Worm (Caenorhabditis elegans) whole organism, young adult: ENCODE data around the gene czw-1.

Experiments
- B0019.2 ChIP-seq: fragments of 200-800 bp; sonication (Bioruptor generic); conservative IDR thresholded peaks from 2 replicates; pipeline ENCODE4 v1.3.6; 2022; ENCODE audit warnings: missing genetic modification reagents, missing genetic modification characterization, missing compliant biosample characterization
- B0336.3 ChIP-seq: fragments of 200-800 bp; sonication (Bioruptor generic); IDR thresholded peaks from 2 replicates; pipeline ENCODE4 v1.3.6; 2022; ENCODE audit warnings: missing genetic modification characterization, missing compliant biosample characterization
- C06A6.2 ChIP-seq: fragments of 200-800 bp; sonication (Bioruptor generic); conservative IDR thresholded peaks from 2 replicates; pipeline ENCODE4 v1.3.6; 2022; ENCODE audit warnings: missing genetic modification characterization, missing compliant biosample characterization
- C17E4.6 ChIP-seq: fragments of 200-800 bp; sonication (Bioruptor generic); IDR thresholded peaks from 2 replicates; pipeline ENCODE4 v1.3.6; 2022; ENCODE audit warnings: missing genetic modification reagents, missing genetic modification characterization, missing compliant biosample characterization
- D2030.7 ChIP-seq: fragments of 200-800 bp; sonication (Bioruptor generic); IDR thresholded peaks from 2 replicates; pipeline ENCODE4 v1.3.6; 2022; ENCODE audit warnings: missing genetic modification reagents, missing genetic modification characterization, missing compliant biosample characterization
- F33H1.4 ChIP-seq: fragments of 200-800 bp; sonication (Bioruptor generic); IDR thresholded peaks from 2 replicates; pipeline ENCODE4 v1.3.6; 2022; ENCODE audit warnings: missing genetic modification reagents, missing genetic modification characterization, missing compliant biosample characterization
- F39B2.1 ChIP-seq: fragments of 200-800 bp; sonication (Bioruptor generic); IDR thresholded peaks from 2 replicates; pipeline ENCODE4 v1.3.6; 2022; ENCODE audit warnings: missing genetic modification reagents, missing genetic modification characterization, missing compliant biosample characterization
- F49E8.2 ChIP-seq: sonication (generic microtip); optimal IDR thresholded peaks from 3 replicates; lab custom pipeline; 2017; ENCODE audit warnings: missing genetic modification characterization, mild to moderate bottlenecking, missing compliant biosample characterization, antibody characterized with exemption, moderate library complexity; ENCODE audit not compliant: insufficient read depth
- F55B11.4 ChIP-seq: sonication (generic microtip); optimal IDR thresholded peaks from 2 replicates; lab custom pipeline; 2016; ENCODE audit warnings: missing compliant biosample characterization, missing genetic modification characterization, borderline replicate concordance; ENCODE audit not compliant: insufficient read depth
- F57C9.4 ChIP-seq: sonication (generic microtip); optimal IDR thresholded peaks from 2 replicates; lab custom pipeline; 2017; ENCODE audit warnings: mild to moderate bottlenecking, missing genetic modification characterization, missing compliant biosample characterization
- T07F8.4 ChIP-seq: sonication (generic microtip); optimal IDR thresholded peaks from 2 replicates; lab custom pipeline; 2016; ENCODE audit warnings: mild to moderate bottlenecking, missing genetic modification characterization, moderate library complexity, missing compliant biosample characterization
- T26A5.8 ChIP-seq: sonication (generic microtip); optimal IDR thresholded peaks from 2 replicates; lab custom pipeline; 2016; ENCODE audit warnings: missing genetic modification characterization, missing compliant biosample characterization
- Y53F4B.3 ChIP-seq: fragments of 200-800 bp; sonication (Bioruptor generic); IDR thresholded peaks from 2 replicates; pipeline ENCODE4 v1.3.6; 2022; ENCODE audit warnings: missing genetic modification reagents, missing genetic modification characterization, missing compliant biosample characterization
- Y95B8A.8 ChIP-seq: fragments of 200-800 bp; sonication (Bioruptor generic); IDR thresholded peaks from 2 replicates; pipeline ENCODE4 v1.3.6; 2022; ENCODE audit warnings: missing genetic modification reagents, missing genetic modification characterization, missing compliant biosample characterization
- aptf-2 ChIP-seq: fragments of 200-800 bp; sonication (Bioruptor generic); conservative IDR thresholded peaks from 2 replicates; pipeline ENCODE4 v1.3.6; 2022; ENCODE audit warnings: missing genetic modification reagents, missing genetic modification characterization, missing compliant biosample characterization
- bed-1 ChIP-seq: fragments of 200-800 bp; sonication (Bioruptor generic); IDR thresholded peaks from 2 replicates; pipeline ENCODE4 v1.3.6; 2022; ENCODE audit warnings: missing genetic modification reagents, missing genetic modification characterization, missing compliant biosample characterization
- cebp-1 ChIP-seq, 2 experiments: fragments of 200-800 bp in 1 of 2; sonication (Bioruptor generic) in 1 of 2; sonication (generic microtip) in 1 of 2; IDR thresholded peaks in 1 of 2; optimal IDR thresholded peaks in 1 of 2; 2 replicates each; pipeline versions ENCODE4 v1.3.6 to Lab custom; 2017 to 2022; ENCODE audit warnings: missing compliant biosample characterization in 2 of 2, missing genetic modification characterization in 2 of 2, mild to moderate bottlenecking in 1 of 2, missing genetic modification reagents in 1 of 2, moderate library complexity in 1 of 2
- ceh-27 ChIP-seq: fragments of 200-800 bp; sonication (Bioruptor generic); optimal IDR thresholded peaks from 2 replicates; lab custom pipeline; 2018; ENCODE audit warnings: mild to moderate bottlenecking, missing genetic modification characterization, moderate library complexity, missing compliant biosample characterization
- ceh-91 ChIP-seq: fragments of 200-800 bp; sonication (Bioruptor generic); IDR thresholded peaks from 2 replicates; pipeline ENCODE4 v1.3.6; 2022; ENCODE audit warnings: missing genetic modification reagents, missing genetic modification characterization, missing compliant biosample characterization
- dox-1 ChIP-seq: fragments of 200-800 bp; sonication (Bioruptor generic); IDR thresholded peaks from 2 replicates; pipeline ENCODE4 v1.3.6; 2022; ENCODE audit warnings: missing genetic modification reagents, missing genetic modification characterization, missing compliant biosample characterization
- dpl-1 ChIP-seq: fragments of 150-350 bp; optimal IDR thresholded peaks from 2 replicates; lab custom pipeline; 2014; ENCODE audit warnings: missing biosample characterization, missing genetic modification reagents, missing genetic modification characterization
- efl-1 ChIP-seq: fragments of 150-350 bp; optimal IDR thresholded peaks from 2 replicates; lab custom pipeline; 2014; ENCODE audit warnings: missing biosample characterization, missing genetic modification reagents, missing genetic modification characterization
- ekl-4 ChIP-seq: fragments of 200-800 bp; sonication (Bioruptor generic); IDR thresholded peaks from 2 replicates; pipeline ENCODE4 v1.3.6; 2022; ENCODE audit warnings: missing genetic modification reagents, missing genetic modification characterization, missing compliant biosample characterization
- fkh-3 ChIP-seq: sonication (generic microtip); optimal IDR thresholded peaks from 2 replicates; lab custom pipeline; 2016; ENCODE audit warnings: mild to moderate bottlenecking, missing genetic modification characterization, missing compliant biosample characterization
- him-1 ChIP-seq: sonication (generic microtip); optimal IDR thresholded peaks from 2 replicates; lab custom pipeline; 2016; ENCODE audit warnings: missing genotype, missing genetic modification reagents, missing genetic modification characterization, missing compliant biosample characterization
- hmg-1.2 ChIP-seq: fragments of 200-800 bp; sonication (Bioruptor generic); IDR thresholded peaks from 2 replicates; pipeline ENCODE4 v1.3.6; 2022; ENCODE audit warnings: missing genetic modification reagents, missing genetic modification characterization, missing compliant biosample characterization
- hrde-1 ChIP-seq: sonication (generic microtip); optimal IDR thresholded peaks from 2 replicates; lab custom pipeline; 2016; ENCODE audit warnings: missing genetic modification characterization, mild to moderate bottlenecking, missing compliant biosample characterization, moderate library complexity, missing genotype, missing genetic modification reagents, borderline replicate concordance
- hsf-1 ChIP-seq: fragments of 200-800 bp; sonication (Bioruptor generic); IDR thresholded peaks from 2 replicates; pipeline ENCODE4 v1.3.6; 2022; ENCODE audit warnings: missing genetic modification reagents, missing genetic modification characterization, missing compliant biosample characterization
- lin-54 ChIP-seq: fragments of 200-800 bp; sonication (Bioruptor generic); optimal IDR thresholded peaks from 2 replicates; lab custom pipeline; 2018; ENCODE audit warnings: mild to moderate bottlenecking, missing genetic modification characterization, missing compliant biosample characterization
- lsl-1 ChIP-seq: fragments of 200-800 bp; sonication (Bioruptor generic); optimal IDR thresholded peaks from 2 replicates; lab custom pipeline; 2018; ENCODE audit warnings: mild to moderate bottlenecking, missing genetic modification characterization, moderate library complexity, missing compliant biosample characterization
- madf-10 ChIP-seq: sonication (generic microtip); optimal IDR thresholded peaks from 2 replicates; lab custom pipeline; 2016; ENCODE audit warnings: mild to moderate bottlenecking, missing genetic modification characterization, missing compliant biosample characterization
- madf-3 ChIP-seq: fragments of 200-800 bp; sonication (Bioruptor generic); IDR thresholded peaks from 2 replicates; pipeline ENCODE4 v1.3.6; 2022; ENCODE audit warnings: missing genetic modification reagents, missing genetic modification characterization, missing compliant biosample characterization
- madf-8 ChIP-seq: fragments of 200-800 bp; sonication (Bioruptor generic); conservative IDR thresholded peaks from 2 replicates; pipeline ENCODE4 v1.3.6; 2022; ENCODE audit warnings: missing genetic modification reagents, missing genetic modification characterization, missing compliant biosample characterization
- nhr-179 ChIP-seq: sonication (generic microtip); optimal IDR thresholded peaks from 2 replicates; lab custom pipeline; 2016; ENCODE audit warnings: mild to moderate bottlenecking, missing genetic modification characterization, missing compliant biosample characterization
- nhr-80 ChIP-seq: sonication (generic microtip); optimal IDR thresholded peaks from 2 replicates; lab custom pipeline; 2016; ENCODE audit warnings: missing genetic modification characterization, missing compliant biosample characterization
- pbrm-1 ChIP-seq: fragments of 200-800 bp; sonication (Bioruptor generic); IDR thresholded peaks from 2 replicates; pipeline ENCODE4 v1.3.6; 2022; ENCODE audit warnings: missing genetic modification reagents, missing genetic modification characterization, missing compliant biosample characterization
- sea-2 ChIP-seq: fragments of 200-800 bp; sonication (Bioruptor generic); IDR thresholded peaks from 2 replicates; pipeline ENCODE4 v1.3.6; 2022; ENCODE audit warnings: missing genetic modification characterization, missing compliant biosample characterization
- snpc-1.3 ChIP-seq: sonication (generic microtip); optimal IDR thresholded peaks from 2 replicates; lab custom pipeline; 2017; ENCODE audit warnings: missing genetic modification characterization, mild to moderate bottlenecking, missing compliant biosample characterization, antibody characterized with exemption, moderate library complexity, missing genotype, missing genetic modification reagents; ENCODE audit not compliant: insufficient read depth
- snpc-3.4 ChIP-seq: sonication (generic microtip); optimal IDR thresholded peaks from 2 replicates; lab custom pipeline; 2017; ENCODE audit warnings: missing genetic modification characterization, mild to moderate bottlenecking, missing compliant biosample characterization, antibody characterized with exemption, moderate library complexity, missing genotype, missing genetic modification reagents
- snpc-4 ChIP-seq, 5 experiments: fragments of 150-350 bp in 1 of 5; sonication (generic microtip) in 4 of 5; optimal IDR thresholded peaks; 2 replicates each; lab custom pipeline; 2014 to 2018; ENCODE audit warnings: missing genetic modification characterization in 5 of 5, missing biosample characterization in 3 of 5, antibody characterized with exemption in 2 of 5, mild to moderate bottlenecking in 2 of 5, missing compliant biosample characterization in 2 of 5, missing genotype in 2 of 5, moderate library complexity in 2 of 5, missing genetic modification reagents in 1 of 5
- tbp1 ChIP-seq: fragments of 200-800 bp; sonication (Bioruptor generic); optimal IDR thresholded peaks from 2 replicates; lab custom pipeline; 2018; ENCODE audit warnings: mild to moderate bottlenecking, missing genetic modification characterization, missing compliant biosample characterization
- tlf-1 ChIP-seq: fragments of 200-800 bp; sonication (Bioruptor generic); optimal IDR thresholded peaks from 2 replicates; lab custom pipeline; 2018; ENCODE audit warnings: mild to moderate bottlenecking, missing genetic modification characterization, missing compliant biosample characterization
- unc-130 ChIP-seq: sonication (generic microtip); optimal IDR thresholded peaks from 2 replicates; lab custom pipeline; 2016; ENCODE audit warnings: missing genetic modification reagents, missing genetic modification characterization, missing compliant biosample characterization
- unc-62 ChIP-seq: fragments of 150-350 bp; optimal IDR thresholded peaks from 2 replicates; lab custom pipeline; 2014; ENCODE audit warnings: missing biosample characterization, missing genetic modification reagents, missing genetic modification characterization
- xnd-1 ChIP-seq: sonication (generic microtip); optimal IDR thresholded peaks from 2 replicates; lab custom pipeline; 2016; ENCODE audit warnings: missing genotype, missing genetic modification reagents, missing genetic modification characterization, missing compliant biosample characterization
- ztf-28 ChIP-seq: fragments of 200-800 bp; sonication (Bioruptor generic); IDR thresholded peaks from 2 replicates; pipeline ENCODE4 v1.3.6; 2022; ENCODE audit warnings: missing genetic modification reagents, missing genetic modification characterization, missing compliant biosample characterization
- ztf-6 ChIP-seq: fragments of 200-800 bp; sonication (Bioruptor generic); IDR thresholded peaks from 2 replicates; pipeline ENCODE4 v1.3.6; 2022; ENCODE audit warnings: missing genetic modification reagents, missing genetic modification characterization, missing compliant biosample characterization

czw-1 gene

ce11 chrIV:7958092-7958491 lies 11.5 kb upstream of the czw-1 start:
- TF ChIP-seq F57C9.4 (tag; lab: Kevin White, UChicago) = no peak
- TF ChIP-seq ceh-27 (GFP tag; lab: Kevin White, UChicago) = no peak
- peak; percentile 81 for TF ChIP-seq D2030.7 (GFP tag; lab: Robert Waterston, UW)
- TF ChIP-seq madf-10 (tag; lab: Kevin White, UChicago) = no peak
- no peak for TF ChIP-seq ztf-28
- no peak for TF ChIP-seq Y53F4B.3
- 0 out of 2 replicates have a peak, but pooled peaks have one; percentile 13 for TF ChIP-seq ekl-4
- TF ChIP-seq snpc-4 (GFP tag; optimal IDR thresholded peaks at IDR 0.05; lab: Kevin White, UChicago) = peak; percentile 4
- TF ChIP-seq snpc-4 (tag; optimal IDR thresholded peaks at IDR 0.05; lab: Kevin White, UChicago) = peak in 2 of 4 experiments; percentile 44 to 49
- TF ChIP-seq F39B2.1 = no peak
- peak; percentile 52 for TF ChIP-seq lin-54 (GFP tag; lab: Kevin White, UChicago)
- TF ChIP-seq dox-1 (GFP tag; lab: Robert Waterston, UW) = peak; percentile 54
- peak; percentile 84 for TF ChIP-seq ceh-91 (GFP tag; lab: Robert Waterston, UW)
- TF ChIP-seq F55B11.4 (tag; lab: Kevin White, UChicago) = no peak
- TF ChIP-seq B0019.2 (GFP tag; lab: Robert Waterston, UW) = peak; percentile 73
- no peak for TF ChIP-seq T26A5.8 (tag; lab: Kevin White, UChicago)
- peak; percentile 53; the same call in 1 of the 2 replicates for TF ChIP-seq madf-3 (GFP tag; lab: Robert Waterston, UW)
- TF ChIP-seq hsf-1 (GFP tag; lab: Robert Waterston, UW) = peak; percentile 97
- no peak for TF ChIP-seq sea-2 (GFP tag; lab: Robert Waterston, UW)
- TF ChIP-seq pbrm-1 (GFP tag; lab: Robert Waterston, UW) = 0 out of 2 replicates have a peak, but pooled peaks have one; percentile 51
- peak; percentile 77 for TF ChIP-seq unc-130
- peak; percentile 37 for TF ChIP-seq dpl-1
- peak; percentile 81 for TF ChIP-seq snpc-3.4 (tag; lab: Kevin White, UChicago)
- TF ChIP-seq hrde-1 = peak; percentile 32
- no peak for TF ChIP-seq T07F8.4
- TF ChIP-seq C17E4.6 (GFP tag; lab: Robert Waterston, UW) = 0 out of 2 replicates have a peak, but pooled peaks have one; percentile 11
- TF ChIP-seq F33H1.4 (GFP tag; lab: Robert Waterston, UW) = peak; percentile 66
- peak; percentile 7 for TF ChIP-seq him-1 (tag; lab: Kevin White, UChicago)
- peak; percentile 24; the same call in 1 of the 2 replicates for TF ChIP-seq hmg-1.2 (GFP tag; lab: Robert Waterston, UW)
- no peak for TF ChIP-seq fkh-3 (tag; lab: Kevin White, UChicago)
- peak; percentile 76 for TF ChIP-seq madf-8
- no peak for TF ChIP-seq bed-1 (GFP tag; lab: Robert Waterston, UW)
- TF ChIP-seq ztf-6 (GFP tag; lab: Robert Waterston, UW) = no peak
- no peak for TF ChIP-seq unc-62
- TF ChIP-seq nhr-179 (tag; lab: Kevin White, UChicago) = no peak
- peak; percentile 91 for TF ChIP-seq aptf-2 (GFP tag; lab: Robert Waterston, UW)
- TF ChIP-seq tbp1 (GFP tag; lab: Kevin White, UChicago) = peak; percentile 43
- peak; percentile 93 for TF ChIP-seq efl-1 (GFP tag; lab: Kevin White, UChicago)
- TF ChIP-seq F49E8.2 (tag; lab: Kevin White, UChicago) = peak; percentile 81
- TF ChIP-seq tlf-1 (GFP tag; lab: Kevin White, UChicago) = peak; percentile 61
- TF ChIP-seq Y95B8A.8 (GFP tag; lab: Robert Waterston, UW) = peak; percentile 44; the same call in 1 of the 2 replicates
- TF ChIP-seq xnd-1 (tag; lab: Kevin White, UChicago) = peak; percentile 71
- TF ChIP-seq snpc-1.3 (tag; lab: Kevin White, UChicago) = peak; percentile 83
- TF ChIP-seq C06A6.2 (GFP tag; lab: Robert Waterston, UW) = no peak
- TF ChIP-seq lsl-1 (GFP tag; lab: Kevin White, UChicago) = peak; percentile 92
- no peak for TF ChIP-seq nhr-80 (tag; lab: Kevin White, UChicago)
- no peak for TF ChIP-seq B0336.3 (GFP tag; lab: Robert Waterston, UW)
- TF ChIP-seq cebp-1 (GFP tag; IDR thresholded peaks at IDR 0.05; lab: Robert Waterston, UW) = no peak
- no peak for TF ChIP-seq cebp-1 (tag; optimal IDR thresholded peaks at IDR 0.05; lab: Kevin White, UChicago)
